Worm (Caenorhabditis elegans): ENCODE data around the gene cid-1.

DNA sequence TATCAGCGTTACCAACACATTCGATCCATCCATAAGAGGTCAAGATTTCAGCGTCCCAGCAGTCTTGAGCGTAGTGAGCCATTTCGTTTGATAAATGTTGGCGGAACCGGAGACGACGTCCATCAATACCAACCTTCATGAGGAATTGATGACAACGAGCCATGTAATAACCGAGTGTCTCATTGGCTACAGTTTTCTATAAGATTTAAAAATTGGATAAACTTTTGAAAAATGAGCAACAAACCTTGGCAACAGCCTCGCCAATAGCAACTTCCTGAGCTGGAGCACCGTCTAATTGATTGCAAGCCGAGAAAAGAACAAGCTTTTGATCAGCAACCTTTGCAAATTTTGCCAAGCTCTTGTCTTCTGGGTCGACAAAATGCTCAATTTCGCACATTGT lies 12.9 kb upstream of the cid-1 start:
- TF ChIP-seq nhr-12 (tag; optimal IDR thresholded peaks at IDR 0.05) (no peak), zag-1 (tag; optimal IDR thresholded peaks at IDR 0.05) (no peak), unc-62 (GFP tag; optimal IDR thresholded peaks at IDR 0.05) (no peak), fkh-10 (GFP tag; optimal IDR thresholded peaks at IDR 0.05) (no peak), nhr-77 (tag; optimal IDR thresholded peaks at IDR 0.05) (no peak), unc-39 (tag; optimal IDR thresholded peaks at IDR 0.05) (no peak), nfya-1 (tag; optimal IDR thresholded peaks at IDR 0.05; ENCODE audit: insufficient read depth) (no peak), skn-1 (tag; optimal IDR thresholded peaks at IDR 0.05) (no peak), nhr-76 (tag; optimal IDR thresholded peaks at IDR 0.05) (no peak), nhr-11 (tag; optimal IDR thresholded peaks at IDR 0.05) (no peak), nhr-25 (tag; optimal IDR thresholded peaks at IDR 0.05) (no peak)

Data from whole organism, L3 larva.